Worm (Caenorhabditis elegans) whole organism, L4 larva: Measurements from ENCODE around the gene M01H9.2.

Experiments
- F37D6.2 ChIP-seq: sonication (generic microtip); optimal IDR thresholded peaks from 2 replicates; lab custom pipeline; 2016; ENCODE audit warnings: mild to moderate bottlenecking, missing genetic modification characterization, missing compliant biosample characterization
- F49E8.2 ChIP-seq: sonication (generic microtip); optimal IDR thresholded peaks from 2 replicates; lab custom pipeline; 2016; ENCODE audit warnings: missing compliant biosample characterization, mild to moderate bottlenecking, missing genetic modification characterization, borderline replicate concordance
- Y48G9A.11 ChIP-seq: fragments of 200-800 bp; sonication (Bioruptor generic); IDR thresholded peaks from 2 replicates; pipeline ENCODE4 v1.3.6; 2022; ENCODE audit warnings: missing genetic modification reagents, missing genetic modification characterization, missing compliant biosample characterization
- Y5F2A.4 ChIP-seq: fragments of 200-800 bp; sonication (Bioruptor generic); optimal IDR thresholded peaks from 2 replicates; lab custom pipeline; 2018; ENCODE audit warnings: mild to moderate bottlenecking, missing genetic modification characterization, missing compliant biosample characterization
- aly-2 ChIP-seq: sonication (generic microtip); optimal IDR thresholded peaks from 2 replicates; lab custom pipeline; 2018; ENCODE audit warnings: missing biosample characterization, missing genetic modification characterization
- ceh-20 ChIP-seq: fragments of 200-800 bp; sonication (Bioruptor generic); IDR thresholded peaks from 2 replicates; pipeline ENCODE4 v1.3.6; 2022; ENCODE audit warnings: missing genetic modification reagents, missing genetic modification characterization, missing compliant biosample characterization
- ceh-32 ChIP-seq: sonication (generic microtip); optimal IDR thresholded peaks from 2 replicates; lab custom pipeline; 2016; ENCODE audit warnings: mild to moderate bottlenecking, missing genetic modification characterization, missing compliant biosample characterization; ENCODE audit not compliant: poor library complexity
- ceh-82 ChIP-seq: sonication (generic microtip); optimal IDR thresholded peaks from 2 replicates; lab custom pipeline; 2017; ENCODE audit warnings: missing biosample characterization, missing genetic modification characterization
- cey-2 ChIP-seq: sonication (generic microtip); optimal IDR thresholded peaks from 3 replicates; lab custom pipeline; 2017; ENCODE audit warnings: missing genetic modification characterization, mild to moderate bottlenecking, missing compliant biosample characterization, antibody characterized with exemption, borderline replicate concordance; ENCODE audit not compliant: insufficient read depth
- daf-19 ChIP-seq: fragments of 200-800 bp; sonication (Bioruptor generic); conservative IDR thresholded peaks from 2 replicates; pipeline ENCODE4 v1.3.6; 2022; ENCODE audit warnings: missing genetic modification characterization, missing compliant biosample characterization
- dve-1 ChIP-seq: sonication (generic microtip); optimal IDR thresholded peaks from 2 replicates; lab custom pipeline; 2017; ENCODE audit warnings: antibody characterized with exemption, mild to moderate bottlenecking, missing genetic modification characterization, missing compliant biosample characterization; ENCODE audit not compliant: insufficient read depth
- egl-43 ChIP-seq: fragments of 200-800 bp; sonication (Bioruptor generic); IDR thresholded peaks from 2 replicates; pipeline ENCODE4 v1.3.6; 2022; ENCODE audit warnings: missing genetic modification reagents, missing genetic modification characterization, missing compliant biosample characterization
- fkh-10 ChIP-seq: fragments of 150-350 bp; optimal IDR thresholded peaks from 2 replicates; lab custom pipeline; 2014; ENCODE audit warnings: missing biosample characterization, missing genetic modification reagents, missing genetic modification characterization
- hif-1 ChIP-seq, 2 experiments: sonication (generic microtip); optimal IDR thresholded peaks; 2 replicates each; lab custom pipeline; 2016 to 2017; ENCODE audit warnings: missing compliant biosample characterization in 2 of 2, missing genetic modification characterization in 2 of 2, missing genetic modification reagents in 2 of 2, missing genotype in 2 of 2, mild to moderate bottlenecking in 1 of 2
- hlh-11 ChIP-seq: fragments of 200-800 bp; sonication (Bioruptor generic); optimal IDR thresholded peaks from 2 replicates; lab custom pipeline; 2018; ENCODE audit warnings: mild to moderate bottlenecking, missing genetic modification characterization, missing compliant biosample characterization
- jun-1 ChIP-seq: fragments of 150-350 bp; optimal IDR thresholded peaks from 2 replicates; lab custom pipeline; 2014; ENCODE audit warnings: missing biosample characterization, missing genetic modification reagents, missing genetic modification characterization
- lim-7 ChIP-seq: fragments of 200-800 bp; sonication (Bioruptor generic); IDR thresholded peaks from 2 replicates; pipeline ENCODE4 v1.3.6; 2022; ENCODE audit warnings: missing genetic modification characterization, missing compliant biosample characterization
- lin-1 ChIP-seq: fragments of 200-800 bp; sonication (Bioruptor generic); IDR thresholded peaks from 2 replicates; pipeline ENCODE4 v1.3.6; 2022; ENCODE audit warnings: missing genetic modification reagents, missing genetic modification characterization, missing compliant biosample characterization
- lin-29 ChIP-seq: fragments of 200-800 bp; sonication (Bioruptor generic); IDR thresholded peaks from 2 replicates; pipeline ENCODE4 v1.3.6; 2022; ENCODE audit warnings: missing genetic modification reagents, missing genetic modification characterization, missing compliant biosample characterization
- lir-3 ChIP-seq: sonication (generic microtip); optimal IDR thresholded peaks from 2 replicates; lab custom pipeline; 2016; ENCODE audit warnings: mild to moderate bottlenecking, missing genetic modification characterization, missing compliant biosample characterization
- mdl-1 ChIP-seq, 2 experiments: fragments of 150-350 bp in 1 of 2; sonication (generic microtip) in 1 of 2; optimal IDR thresholded peaks; 2 replicates each; lab custom pipeline; 2014 to 2017; ENCODE audit warnings: missing biosample characterization in 2 of 2, missing genetic modification characterization in 2 of 2
- mep-1 ChIP-seq: fragments of 150-350 bp; sonication (generic microtip); optimal IDR thresholded peaks from 3 replicates; lab custom pipeline; 2014; ENCODE audit warnings: missing biosample characterization, missing genetic modification characterization
- mes-2 ChIP-seq: sonication (generic microtip); optimal IDR thresholded peaks from 2 replicates; lab custom pipeline; 2016; ENCODE audit warnings: missing genotype, mild to moderate bottlenecking, missing genetic modification characterization, missing compliant biosample characterization; ENCODE audit not compliant: poor library complexity, severe bottlenecking
- mxl-2 ChIP-seq: fragments of 200-800 bp; sonication (Bioruptor generic); conservative IDR thresholded peaks from 2 replicates; pipeline ENCODE4 v1.3.6; 2022; ENCODE audit warnings: missing genetic modification reagents, missing genetic modification characterization, missing compliant biosample characterization
- nhr-11 ChIP-seq: fragments of 150-350 bp; optimal IDR thresholded peaks from 2 replicates; lab custom pipeline; 2014; ENCODE audit warnings: missing biosample characterization, missing genetic modification characterization
- nhr-25 ChIP-seq: sonication (generic microtip); optimal IDR thresholded peaks from 2 replicates; lab custom pipeline; 2017; ENCODE audit warnings: missing genetic modification characterization, mild to moderate bottlenecking, missing compliant biosample characterization, antibody characterized with exemption, moderate library complexity, borderline replicate concordance; ENCODE audit not compliant: insufficient read depth
- nhr-28 ChIP-seq: fragments of 150-350 bp; optimal IDR thresholded peaks from 2 replicates; lab custom pipeline; 2014; ENCODE audit warnings: missing biosample characterization, missing genetic modification characterization
- pha-4 ChIP-seq, 2 experiments: fragments of 150-350 bp in 1 of 2; fragments of 200-800 bp in 1 of 2; sonication (Bioruptor generic) in 1 of 2; IDR thresholded peaks in 1 of 2; optimal IDR thresholded peaks in 1 of 2; 2 replicates each; pipeline versions ENCODE4 v1.3.6 to Lab custom; 2014 to 2022; ENCODE audit warnings: missing genetic modification characterization in 2 of 2, missing genetic modification reagents in 2 of 2, missing biosample characterization in 1 of 2, missing compliant biosample characterization in 1 of 2
- sdz-12 ChIP-seq: fragments of 200-800 bp; sonication (Bioruptor generic); optimal IDR thresholded peaks from 2 replicates; lab custom pipeline; 2018; ENCODE audit warnings: mild to moderate bottlenecking, missing genetic modification characterization, missing compliant biosample characterization
- unc-39 ChIP-seq: sonication (generic microtip); optimal IDR thresholded peaks from 2 replicates; lab custom pipeline; 2017; ENCODE audit warnings: missing biosample characterization, missing genetic modification characterization
- zfp-3 ChIP-seq: fragments of 200-800 bp; sonication (Bioruptor generic); conservative IDR thresholded peaks from 2 replicates; pipeline ENCODE4 v1.3.6; 2022; ENCODE audit warnings: missing genetic modification reagents, missing genetic modification characterization, missing compliant biosample characterization

The M01H9.2 gene

DNA sequence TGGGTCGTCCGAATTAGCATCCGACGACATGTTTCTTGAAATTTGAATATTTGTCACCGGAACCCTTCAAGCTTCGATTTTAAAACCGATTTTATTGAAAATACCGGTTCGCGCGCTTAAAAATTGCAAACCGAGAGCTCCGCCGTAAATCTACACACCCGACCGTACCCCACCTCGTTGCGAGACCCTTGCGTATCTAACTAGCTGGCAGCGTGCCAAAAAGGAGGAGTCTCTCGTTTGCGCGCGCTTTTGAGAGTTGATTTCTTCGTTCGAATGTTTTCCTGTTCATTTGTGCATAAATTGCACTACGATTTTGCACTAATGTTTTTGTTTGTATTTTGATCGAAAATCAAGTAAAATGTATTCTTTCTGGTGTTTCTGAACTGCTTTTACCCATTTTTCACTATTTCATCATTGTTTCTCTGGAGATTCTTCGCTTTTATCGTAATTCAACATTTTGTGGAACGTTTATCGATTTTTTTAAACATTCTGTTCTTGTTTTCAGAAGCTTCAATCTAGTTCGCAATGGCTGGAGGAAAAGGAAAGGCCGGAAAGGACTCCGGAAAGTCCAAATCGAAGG, 17.2 kb downstream of the M01H9.2 start, which contains the start of the genes wapl-1 and htz-1 (continued):
- TF ChIP-seq F49E8.2: peak; percentile 38
- no peak for TF ChIP-seq unc-39

DNA sequence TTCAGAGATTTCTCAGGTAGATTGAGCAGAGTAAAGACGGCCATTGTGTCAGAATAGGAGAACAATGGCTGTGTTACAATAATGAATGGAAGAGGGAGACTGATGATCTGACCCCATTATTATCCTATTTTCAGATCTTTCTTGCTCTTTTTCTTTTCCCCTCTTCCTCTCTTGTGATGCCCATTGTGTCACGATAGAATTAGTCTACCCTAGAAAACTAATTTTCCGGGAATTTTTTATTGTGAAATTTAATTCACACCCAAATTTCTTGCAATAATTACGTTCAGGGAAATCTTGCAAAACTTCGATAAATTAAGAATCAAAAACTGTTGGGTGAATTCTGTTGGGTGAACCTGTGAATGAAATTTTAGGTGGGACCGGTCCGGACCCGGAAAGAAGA, 22.0 kb downstream of the M01H9.2 start, which contains the start of gene fbxb-75:
TSS of gene fbxb-75 (minus strand) at position 101 of the 400 bp plus-strand sequence.
- TF ChIP-seq mdl-1 (tag; optimal IDR thresholded peaks at IDR 0.05; lab: Kevin White, UChicago) (no peak), nhr-25 (tag; lab: Kevin White, UChicago) (no peak), F49E8.2 (no peak), aly-2 (no peak), mep-1 (tag; lab: Kevin White, UChicago) (no peak), unc-39 (no peak), nhr-28 (no peak), lir-3 (no peak), mes-2 (tag; lab: Kevin White, UChicago) (no peak), ceh-82 (tag; lab: Kevin White, UChicago) (no peak), F37D6.2 (tag; lab: Kevin White, UChicago) (no peak), hif-1 (tag; optimal IDR thresholded peaks at IDR 0.05; lab: Kevin White, UChicago) (no peak), egl-43 (GFP tag; lab: Robert Waterston, UW) (no peak), daf-19 (GFP tag; lab: Robert Waterston, UW) (no peak), jun-1 (tag; lab: Kevin White, UChicago) (no peak), Y48G9A.11 (GFP tag; lab: Robert Waterston, UW) (no peak)

DNA sequence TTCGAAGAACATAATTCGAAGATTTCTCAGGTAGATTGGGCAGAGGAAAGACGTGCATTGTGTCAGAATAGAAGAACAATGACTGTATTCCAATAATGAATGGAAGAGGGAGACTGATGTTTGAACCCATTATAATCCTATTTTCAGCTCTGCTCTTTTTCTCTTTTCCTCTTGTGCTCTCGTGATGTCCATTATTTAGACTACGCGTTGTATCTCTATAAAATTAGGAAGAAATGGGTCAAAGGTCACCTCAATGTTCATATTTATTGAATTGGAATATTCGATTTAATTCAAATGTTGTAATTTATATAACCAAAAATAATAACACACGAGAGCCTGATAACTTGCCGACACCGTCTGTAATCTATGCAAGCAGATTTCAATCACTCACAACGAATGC, 23.8 kb downstream of the M01H9.2 start, which contains the start of gene fbxb-74:
TSS of gene fbxb-74 (minus strand) at position 101 of the 400 bp plus-strand sequence.
- TF ChIP-seq sdz-12 (GFP tag; lab: Kevin White, UChicago) (no peak), ceh-20 (no peak)

DNA sequence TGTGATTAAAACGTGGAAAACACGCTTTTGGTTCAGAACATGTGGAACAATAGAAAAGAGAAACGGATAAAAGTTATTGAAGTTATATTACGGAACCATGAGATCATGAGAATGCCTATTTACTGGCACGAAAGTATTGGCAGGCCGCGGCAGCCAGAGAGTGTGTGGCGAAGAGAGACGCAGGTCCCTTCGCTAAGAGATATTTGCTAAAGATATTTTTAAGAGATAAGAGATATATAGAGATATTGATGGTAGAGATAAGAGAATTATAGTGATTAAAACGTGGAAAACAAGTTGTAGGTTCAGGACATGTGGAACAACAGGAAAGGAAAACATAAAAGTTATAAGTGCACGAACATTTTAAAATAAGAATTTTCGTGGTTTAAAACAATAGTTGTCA, 25.2 kb downstream of the M01H9.2 start:
- TF ChIP-seq lim-7 (GFP tag; lab: Robert Waterston, UW) (no peak), hlh-11 (no peak), mxl-2 (GFP tag; lab: Robert Waterston, UW) (no peak), fkh-10 (GFP tag; lab: Kevin White, UChicago) (no peak)

DNA sequence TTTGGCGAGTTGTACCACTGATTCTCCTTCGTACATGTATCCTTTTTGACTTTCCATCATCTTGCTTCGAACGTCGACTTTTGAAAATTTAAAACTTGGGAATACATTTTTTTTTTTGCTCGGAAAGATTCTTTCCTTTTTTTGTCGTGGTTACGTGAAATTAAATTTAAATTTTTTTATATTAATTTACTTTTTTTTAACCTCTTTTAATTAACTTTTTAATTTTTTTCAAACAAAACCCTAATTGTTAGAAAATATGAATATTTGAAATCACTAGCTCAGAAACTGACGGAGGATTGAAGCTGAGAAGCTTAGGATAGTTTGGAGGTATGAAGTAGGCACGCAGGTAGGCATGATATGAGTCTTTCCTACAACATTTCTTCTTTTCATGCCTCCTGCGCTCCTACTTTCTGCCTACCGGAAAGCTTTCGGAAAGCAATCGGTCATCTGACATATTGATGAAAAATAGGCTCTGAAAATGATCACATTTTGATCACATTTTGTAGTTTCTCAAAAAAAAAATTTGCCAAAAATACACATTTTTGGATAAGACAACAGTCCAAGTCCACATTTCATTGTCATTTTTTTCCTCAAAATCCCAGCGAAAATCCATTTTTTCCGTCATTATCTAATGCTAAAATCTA, 28.5 kb downstream of the M01H9.2 start, which contains the start of the genes R08C7.8 and R08C7.4:
TSS of gene R08C7.8 (minus strand) at position 101 of the 644 bp plus-strand sequence.
TSS of gene R08C7.4 (plus strand) at position 594 of the 644 bp plus-strand sequence.
- TF ChIP-seq ceh-32 (tag; lab: Kevin White, UChicago): no peak
- no peak for TF ChIP-seq nhr-11 (tag; lab: Kevin White, UChicago)
- TF ChIP-seq Y5F2A.4: no peak
- no peak for TF ChIP-seq nhr-25 (tag; lab: Kevin White, UChicago)
- TF ChIP-seq dve-1 (tag; lab: Kevin White, UChicago): no peak
- TF ChIP-seq F49E8.2: no peak
- TF ChIP-seq lin-29 (GFP tag; lab: Robert Waterston, UW): no peak
- no peak for TF ChIP-seq lin-1 (GFP tag; lab: Robert Waterston, UW)
- no peak for TF ChIP-seq cey-2 (tag; lab: Kevin White, UChicago)
- TF ChIP-seq zfp-3 (GFP tag; lab: Robert Waterston, UW): no peak
- no peak for TF ChIP-seq pha-4 (GFP tag; IDR thresholded peaks at IDR 0.05; lab: Robert Waterston, UW)
- TF ChIP-seq pha-4 (tag; optimal IDR thresholded peaks at IDR 0.05; lab: Kevin White, UChicago): no peak
- TF ChIP-seq egl-43 (GFP tag; lab: Robert Waterston, UW): no peak
